Worm (Caenorhabditis elegans) whole organism, late embryonic: ENCODE measurements around the gene cgp-1.
A peak's percentile ranks its signal among the peaks of the same experiment; 100 is the strongest.

ENCODE experiments used
- F13H6.1 ChIP-seq: sonication (generic microtip); optimal IDR thresholded peaks from 2 replicates; lab custom pipeline; 2016; ENCODE audit warnings: missing genetic modification characterization, missing compliant biosample characterization
- K02D7.2 ChIP-seq: sonication (generic microtip); optimal IDR thresholded peaks from 2 replicates; lab custom pipeline; 2017; ENCODE audit warnings: mild to moderate bottlenecking, missing genetic modification characterization, missing compliant biosample characterization
- K09A11.1 ChIP-seq: sonication (generic microtip); optimal IDR thresholded peaks from 2 replicates; lab custom pipeline; 2017; ENCODE audit warnings: antibody characterized with exemption, mild to moderate bottlenecking, missing genetic modification characterization, missing compliant biosample characterization; ENCODE audit not compliant: insufficient read depth
- ama-1 ChIP-seq: fragments of 150-350 bp; optimal IDR thresholded peaks from 2 replicates; lab custom pipeline; 2014
- ceh-19 ChIP-seq: fragments of 200-800 bp; sonication (Bioruptor generic); optimal IDR thresholded peaks from 2 replicates; lab custom pipeline; 2018; ENCODE audit warnings: mild to moderate bottlenecking, missing genetic modification characterization, missing compliant biosample characterization
- ceh-31 ChIP-seq: sonication (generic microtip); optimal IDR thresholded peaks from 2 replicates; lab custom pipeline; 2016; ENCODE audit warnings: missing genetic modification characterization, missing compliant biosample characterization
- ceh-34 ChIP-seq: sonication (generic microtip); optimal IDR thresholded peaks from 2 replicates; lab custom pipeline; 2016; ENCODE audit warnings: mild to moderate bottlenecking, missing genetic modification characterization, missing compliant biosample characterization
- ceh-45 ChIP-seq: fragments of 200-800 bp; sonication (Bioruptor generic); IDR thresholded peaks from 2 replicates; pipeline ENCODE4 v1.3.6; 2022; ENCODE audit warnings: missing genetic modification reagents, missing genetic modification characterization, missing compliant biosample characterization
- ceh-9 ChIP-seq: sonication (generic microtip); optimal IDR thresholded peaks from 2 replicates; lab custom pipeline; 2016; ENCODE audit warnings: mild to moderate bottlenecking, missing genetic modification characterization, inconsistent platforms, missing compliant biosample characterization
- che-1 ChIP-seq: sonication (generic microtip); optimal IDR thresholded peaks from 2 replicates; lab custom pipeline; 2016; ENCODE audit warnings: mild to moderate bottlenecking, missing genetic modification characterization, missing compliant biosample characterization
- dve-1 ChIP-seq: sonication (generic microtip); optimal IDR thresholded peaks from 2 replicates; lab custom pipeline; 2017; ENCODE audit warnings: antibody characterized with exemption, mild to moderate bottlenecking, missing genetic modification characterization, missing compliant biosample characterization
- elt-4 ChIP-seq: sonication (generic microtip); optimal IDR thresholded peaks from 2 replicates; lab custom pipeline; 2016; ENCODE audit warnings: missing genetic modification characterization, missing compliant biosample characterization
- ets-4 ChIP-seq: sonication (generic microtip); optimal IDR thresholded peaks from 2 replicates; lab custom pipeline; 2016; ENCODE audit warnings: missing genetic modification characterization, missing compliant biosample characterization
- fkh-10 ChIP-seq: fragments of 150-350 bp; optimal IDR thresholded peaks from 2 replicates; lab custom pipeline; 2014; ENCODE audit warnings: missing biosample characterization, missing genetic modification reagents, missing genetic modification characterization
- hlh-13 ChIP-seq: fragments of 200-800 bp; sonication (Bioruptor generic); optimal IDR thresholded peaks from 2 replicates; lab custom pipeline; 2018; ENCODE audit warnings: mild to moderate bottlenecking, missing genetic modification characterization, missing compliant biosample characterization
- hlh-30 ChIP-seq: sonication (generic microtip); optimal IDR thresholded peaks from 2 replicates; lab custom pipeline; 2017; ENCODE audit warnings: antibody characterized with exemption, missing genetic modification characterization, missing compliant biosample characterization; ENCODE audit not compliant: insufficient read depth
- mec-3 ChIP-seq: sonication (generic microtip); optimal IDR thresholded peaks from 2 replicates; lab custom pipeline; 2016; ENCODE audit warnings: borderline replicate concordance, missing genetic modification characterization, missing compliant biosample characterization
- nfya-1 ChIP-seq: sonication (generic microtip); optimal IDR thresholded peaks from 2 replicates; lab custom pipeline; 2017; ENCODE audit warnings: missing genetic modification characterization, mild to moderate bottlenecking, missing compliant biosample characterization, antibody characterized with exemption, moderate library complexity
- npax-4 ChIP-seq: sonication (generic microtip); optimal IDR thresholded peaks from 2 replicates; lab custom pipeline; 2016; ENCODE audit warnings: missing genetic modification characterization, missing compliant biosample characterization
- pag-3 ChIP-seq: sonication (generic microtip); optimal IDR thresholded peaks from 2 replicates; lab custom pipeline; 2016; ENCODE audit warnings: missing compliant biosample characterization, missing genetic modification characterization, borderline replicate concordance
- pha-2 ChIP-seq: sonication (generic microtip); optimal IDR thresholded peaks from 2 replicates; lab custom pipeline; 2017; ENCODE audit warnings: mild to moderate bottlenecking, missing genetic modification characterization, missing compliant biosample characterization
- pros-1 ChIP-seq: fragments of 150-350 bp; optimal IDR thresholded peaks from 2 replicates; lab custom pipeline; 2014; ENCODE audit warnings: missing biosample characterization, missing genetic modification reagents, missing genetic modification characterization
- ref-2 ChIP-seq: sonication (generic microtip); optimal IDR thresholded peaks from 2 replicates; lab custom pipeline; 2016; ENCODE audit warnings: missing genetic modification characterization, missing compliant biosample characterization
- sdc-2 ChIP-seq: sonication (generic microtip); optimal IDR thresholded peaks from 2 replicates; lab custom pipeline; 2016; ENCODE audit warnings: missing genotype, missing genetic modification characterization, missing compliant biosample characterization
- sox-2 ChIP-seq: fragments of 200-800 bp; sonication (Bioruptor generic); IDR thresholded peaks from 2 replicates; pipeline ENCODE4 v1.3.6; 2022; ENCODE audit warnings: missing genetic modification reagents, missing genetic modification characterization, missing compliant biosample characterization
- sox-4 ChIP-seq: sonication (generic microtip); optimal IDR thresholded peaks from 2 replicates; lab custom pipeline; 2017; ENCODE audit warnings: mild to moderate bottlenecking, missing genetic modification characterization, inconsistent platforms, missing compliant biosample characterization
- syd-9 ChIP-seq: sonication (generic microtip); optimal IDR thresholded peaks from 2 replicates; lab custom pipeline; 2016; ENCODE audit warnings: mild to moderate bottlenecking, missing genetic modification characterization, moderate library complexity, missing compliant biosample characterization
- tbx-7 ChIP-seq: sonication (generic microtip); optimal IDR thresholded peaks from 2 replicates; lab custom pipeline; 2016; ENCODE audit warnings: missing genotype, missing genetic modification characterization, missing compliant biosample characterization
- unc-42 ChIP-seq: sonication (generic microtip); optimal IDR thresholded peaks from 2 replicates; lab custom pipeline; 2016; ENCODE audit warnings: missing genotype, missing genetic modification characterization, missing compliant biosample characterization
- unc-55 ChIP-seq: sonication (generic microtip); optimal IDR thresholded peaks from 2 replicates; lab custom pipeline; 2017; ENCODE audit warnings: missing biosample characterization, missing genetic modification reagents, missing genetic modification characterization
- unc-86 ChIP-seq: sonication (generic microtip); optimal IDR thresholded peaks from 2 replicates; lab custom pipeline; 2016; ENCODE audit warnings: missing genetic modification characterization, missing compliant biosample characterization
- zip-5 ChIP-seq: sonication (generic microtip); optimal IDR thresholded peaks from 2 replicates; lab custom pipeline; 2016; ENCODE audit warnings: missing genetic modification characterization, missing compliant biosample characterization
- ztf-16 ChIP-seq: sonication (generic microtip); optimal IDR thresholded peaks from 2 replicates; lab custom pipeline; 2017; ENCODE audit warnings: missing genetic modification characterization, missing compliant biosample characterization

Gene cgp-1

ce11 chrV:122249-122648 is 340 bp downstream of the cgp-1 start:
- TF ChIP-seq sox-4 (tag; lab: Kevin White, UChicago) (no peak), che-1 (no peak), ceh-9 (no peak), K02D7.2 (tag; lab: Kevin White, UChicago) (no peak), ztf-16 (tag; lab: Kevin White, UChicago) (no peak), tbx-7 (tag; lab: Kevin White, UChicago) (no peak), hlh-13 (GFP tag; lab: Kevin White, UChicago) (no peak), pha-2 (tag; lab: Kevin White, UChicago) (no peak), ceh-34 (tag; lab: Kevin White, UChicago) (no peak), dve-1 (tag; lab: Kevin White, UChicago) (no peak), ama-1 (lab: Kevin White, UChicago) (no peak), ceh-31 (tag; lab: Kevin White, UChicago) (no peak), K09A11.1 (tag; lab: Kevin White, UChicago) (no peak), pag-3 (tag; lab: Kevin White, UChicago) (no peak), syd-9 (no peak), pros-1 (tag; lab: Kevin White, UChicago) (no peak), elt-4 (tag; lab: Kevin White, UChicago) (no peak), unc-55 (GFP tag; lab: Kevin White, UChicago) (no peak), hlh-30 (tag; lab: Kevin White, UChicago) (no peak)

- no peak for TF ChIP-seq fkh-10 (GFP tag; lab: Kevin White, UChicago)
- TF ChIP-seq hlh-13 (GFP tag; lab: Kevin White, UChicago), result no peak
Observed at ce11 chrV:117312-117711, 5.3 kb downstream of the cgp-1 start.

ce11 chrV:116243-116642 is 6.3 kb downstream of the cgp-1 start:
- TF ChIP-seq npax-4 (tag; lab: Kevin White, UChicago), result no peak
- peak; percentile 31 for TF ChIP-seq sdc-2 (tag; lab: Kevin White, UChicago)
- TF ChIP-seq pag-3 (tag; lab: Kevin White, UChicago), result no peak
- peak; percentile 12 for TF ChIP-seq F13H6.1 (tag; lab: Kevin White, UChicago)
- peak; percentile 10 for TF ChIP-seq mec-3 (tag; lab: Kevin White, UChicago)
- TF ChIP-seq sox-2 (GFP tag; lab: Robert Waterston, UW), result no peak
- no peak for TF ChIP-seq ceh-45 (GFP tag; lab: Robert Waterston, UW)
- no peak for TF ChIP-seq ceh-34 (tag; lab: Kevin White, UChicago)
- TF ChIP-seq ceh-19 (GFP tag; lab: Kevin White, UChicago), result no peak
- TF ChIP-seq, all 69 proteins: peak for 3

- TF ChIP-seq syd-9 (no peak), dve-1 (tag; lab: Kevin White, UChicago) (peak; percentile 17), ref-2 (tag; lab: Kevin White, UChicago) (peak; percentile 3), unc-42 (peak; percentile 21), ets-4 (tag; lab: Kevin White, UChicago) (no peak), zip-5 (peak; percentile 0), unc-55 (GFP tag; lab: Kevin White, UChicago) (peak; percentile 9), ztf-16 (tag; lab: Kevin White, UChicago) (peak; percentile 23), nfya-1 (peak; percentile 66)
Observed at ce11 chrV:104474-104873, 18.1 kb downstream of the cgp-1 start, which contains the start of gene picd-1. TSS of gene picd-1 (plus strand) at chrV:104825.

- TF ChIP-seq unc-55 (GFP tag; lab: Kevin White, UChicago), result no peak
- no peak for TF ChIP-seq unc-86 (tag; lab: Kevin White, UChicago)
- TF ChIP-seq, all 69 proteins: peak for 0
Observed at ce11 chrV:103977-104376, 18.6 kb downstream of the cgp-1 start, which contains the start of gene rps-27. TSS of gene rps-27 (minus strand) at chrV:104077.
